Fruit fly (Drosophila melanogaster) S2 (cell line): ENCODE results near the gene Poxm.

Experiments used
- CG8478 ChIP-seq: fragments of >200 bp; optimal IDR thresholded peaks from 2 replicates; lab custom pipeline; 2018
- CTCF ChIP-seq, 2 experiments: fragments of >200 bp; optimal IDR thresholded peaks; 2 replicates each; lab custom pipeline; 2018

DNA sequence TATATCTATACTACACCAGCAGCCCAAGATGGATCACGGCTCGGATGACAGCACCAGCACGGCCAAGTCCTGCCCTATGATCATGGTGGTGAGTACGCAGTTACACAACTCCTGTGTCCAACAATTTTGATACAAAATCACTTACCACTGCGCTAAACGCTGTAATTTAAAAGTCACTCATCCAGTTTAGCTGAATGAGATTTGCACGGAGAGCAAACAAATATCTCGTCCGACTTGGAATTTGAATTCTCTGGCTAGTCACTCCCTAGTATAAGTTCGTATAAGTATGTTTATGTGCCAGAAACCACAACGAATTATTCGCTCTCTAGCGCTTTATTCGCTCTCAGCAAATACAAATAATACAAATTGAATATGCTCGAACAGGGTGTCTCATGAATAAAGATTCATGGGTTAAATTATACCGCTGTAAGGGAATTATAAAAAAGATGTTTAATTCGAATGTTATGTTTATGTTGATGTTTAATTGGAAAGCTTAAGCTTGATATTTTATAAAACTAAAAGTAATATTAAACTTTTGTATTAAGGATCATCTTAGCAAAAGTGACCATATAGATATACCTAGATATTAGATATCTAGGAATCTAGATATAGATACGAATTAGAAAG lies 15.8 kb downstream of the Poxm start:
- TF ChIP-seq CTCF (optimal IDR thresholded peaks at IDR 0.05; lab: Kevin White, UChicago): no peak
- TF ChIP-seq CG8478: no peak
